Worm (Caenorhabditis elegans) whole organism, mixed stage, embryonic: ENCODE results near the gene ZK1128.3.

Experiments used
- bed-3 ChIP-seq: fragments of 200-800 bp; sonication (Bioruptor generic); optimal IDR thresholded peaks from 3 replicates; lab custom pipeline; 2018; ENCODE audit warnings: mild to moderate bottlenecking, missing genetic modification characterization, moderate library complexity, missing compliant biosample characterization
- blmp-1 ChIP-seq: fragments of 150-350 bp; optimal IDR thresholded peaks from 2 replicates; lab custom pipeline; 2014; ENCODE audit warnings: missing biosample characterization, missing genetic modification characterization
- ceh-39 ChIP-seq: fragments of 150-350 bp; optimal IDR thresholded peaks from 2 replicates; lab custom pipeline; 2014; ENCODE audit warnings: missing biosample characterization, missing genetic modification characterization
- ceh-43 ChIP-seq: fragments of 200-800 bp; sonication (Bioruptor generic); optimal IDR thresholded peaks from 2 replicates; lab custom pipeline; 2018; ENCODE audit warnings: mild to moderate bottlenecking, missing genetic modification characterization, moderate library complexity, missing compliant biosample characterization
- ceh-83 ChIP-seq: fragments of 200-800 bp; sonication (Bioruptor generic); optimal IDR thresholded peaks from 2 replicates; lab custom pipeline; 2018; ENCODE audit warnings: mild to moderate bottlenecking, missing genetic modification characterization, missing compliant biosample characterization
- ces-1 ChIP-seq: fragments of 150-350 bp; optimal IDR thresholded peaks from 2 replicates; lab custom pipeline; 2014; ENCODE audit warnings: missing biosample characterization, missing genetic modification reagents, missing genetic modification characterization
- cnd-1 ChIP-seq: fragments of 200-800 bp; sonication (Bioruptor generic); optimal IDR thresholded peaks from 2 replicates; lab custom pipeline; 2018; ENCODE audit warnings: mild to moderate bottlenecking, missing genetic modification characterization, missing compliant biosample characterization
- drap-1 ChIP-seq: fragments of 200-800 bp; sonication (Bioruptor generic); optimal IDR thresholded peaks from 3 replicates; lab custom pipeline; 2018; ENCODE audit warnings: mild to moderate bottlenecking, missing genetic modification characterization, missing compliant biosample characterization
- elt-1 ChIP-seq: sonication (generic microtip); optimal IDR thresholded peaks from 2 replicates; lab custom pipeline; 2017; ENCODE audit warnings: missing genetic modification characterization, mild to moderate bottlenecking, missing compliant biosample characterization, antibody characterized with exemption, moderate library complexity, borderline replicate concordance; ENCODE audit not compliant: insufficient read depth
- elt-3 ChIP-seq: fragments of 150-350 bp; optimal IDR thresholded peaks from 2 replicates; lab custom pipeline; 2014; ENCODE audit warnings: missing biosample characterization, missing genetic modification characterization
- ham-2 ChIP-seq: fragments of 200-800 bp; sonication (Bioruptor generic); optimal IDR thresholded peaks from 2 replicates; lab custom pipeline; 2018; ENCODE audit warnings: mild to moderate bottlenecking, missing genetic modification characterization, missing compliant biosample characterization
- hlh-1 ChIP-seq: fragments of 150-350 bp; optimal IDR thresholded peaks from 2 replicates; lab custom pipeline; 2014; ENCODE audit warnings: missing biosample characterization, missing genetic modification reagents, missing genetic modification characterization
- lin-13 ChIP-seq: fragments of 150-350 bp; optimal IDR thresholded peaks from 2 replicates; lab custom pipeline; 2014; ENCODE audit warnings: missing biosample characterization, missing genetic modification characterization
- lin-32 ChIP-seq: fragments of 200-800 bp; sonication (Bioruptor generic); optimal IDR thresholded peaks from 2 replicates; lab custom pipeline; 2018; ENCODE audit warnings: mild to moderate bottlenecking, missing genetic modification characterization, missing compliant biosample characterization
- lsy-2 ChIP-seq: fragments of 150-350 bp; optimal IDR thresholded peaks from 2 replicates; lab custom pipeline; 2014; ENCODE audit warnings: missing biosample characterization, missing genetic modification characterization
- mep-1 ChIP-seq: fragments of 150-350 bp; optimal IDR thresholded peaks from 2 replicates; lab custom pipeline; 2017; ENCODE audit warnings: missing biosample characterization, missing genetic modification reagents, missing genetic modification characterization, inconsistent platforms
- nhr-12 ChIP-seq: fragments of 150-350 bp; optimal IDR thresholded peaks from 2 replicates; lab custom pipeline; 2014; ENCODE audit warnings: missing biosample characterization, missing genetic modification characterization
- nhr-237 ChIP-seq: fragments of 150-350 bp; optimal IDR thresholded peaks from 2 replicates; lab custom pipeline; 2014; ENCODE audit warnings: missing biosample characterization, missing genetic modification characterization
- nhr-28 ChIP-seq: fragments of 150-350 bp; optimal IDR thresholded peaks from 2 replicates; lab custom pipeline; 2014; ENCODE audit warnings: missing biosample characterization, missing genetic modification characterization
- pha-4 ChIP-seq: fragments of 150-350 bp; optimal IDR thresholded peaks from 2 replicates; lab custom pipeline; 2018; ENCODE audit warnings: missing biosample characterization, missing genetic modification reagents, missing genetic modification characterization
- sem-2 ChIP-seq: fragments of 200-800 bp; sonication (Bioruptor generic); optimal IDR thresholded peaks from 2 replicates; lab custom pipeline; 2018; ENCODE audit warnings: mild to moderate bottlenecking, missing genetic modification characterization, missing compliant biosample characterization
- snpc-4 ChIP-seq: fragments of 150-350 bp; optimal IDR thresholded peaks from 2 replicates; lab custom pipeline; 2014; ENCODE audit warnings: missing biosample characterization, missing genetic modification characterization
- sptf-1 ChIP-seq: sonication (generic microtip); optimal IDR thresholded peaks from 2 replicates; lab custom pipeline; 2017; ENCODE audit warnings: mild to moderate bottlenecking, missing genetic modification characterization, moderate library complexity, missing compliant biosample characterization
- tbx-8 ChIP-seq: fragments of 200-800 bp; sonication (Bioruptor generic); optimal IDR thresholded peaks from 2 replicates; lab custom pipeline; 2018; ENCODE audit warnings: mild to moderate bottlenecking, missing genetic modification characterization, moderate library complexity, missing compliant biosample characterization
- unc-120 ChIP-seq: sonication (generic microtip); optimal IDR thresholded peaks from 2 replicates; lab custom pipeline; 2017; ENCODE audit warnings: missing genetic modification characterization, missing compliant biosample characterization; ENCODE audit not compliant: poor library complexity, severe bottlenecking
- unc-39 ChIP-seq: fragments of 150-350 bp; optimal IDR thresholded peaks from 2 replicates; lab custom pipeline; 2014; ENCODE audit warnings: missing biosample characterization, missing genetic modification characterization
- unc-62 ChIP-seq: fragments of 150-350 bp; optimal IDR thresholded peaks from 2 replicates; lab custom pipeline; 2014; ENCODE audit warnings: missing biosample characterization, missing genetic modification reagents, missing genetic modification characterization
- zip-8 ChIP-seq: fragments of 150-350 bp; optimal IDR thresholded peaks from 2 replicates; lab custom pipeline; 2014; ENCODE audit warnings: missing biosample characterization, missing genetic modification characterization

The ZK1128.3 gene

ce11 chrIII:10120076-10120831, 1.5 kb upstream of the ZK1128.3 start, which contains the start of the genes gtf-2H3 and ham-3:
Gene gtf-2H3, minus strand, starts transcription at chrIII:10120148.
Gene ham-3, plus strand, starts transcription at chrIII:10120781.
- no peak for TF ChIP-seq tbx-8 (GFP tag; lab: Kevin White, UChicago)
- no peak for TF ChIP-seq nhr-12 (tag; lab: Kevin White, UChicago)
- TF ChIP-seq bed-3 (GFP tag; lab: Kevin White, UChicago): no peak
- TF ChIP-seq ces-1: peak; percentile 47

ce11 chrIII:10114662-10115061, 4.1 kb downstream of the ZK1128.3 start, which contains the start of the genes ZK1128.1 and mett-10:
Gene ZK1128.1, minus strand, starts transcription at chrIII:10114760.
Gene mett-10, plus strand, starts transcription at chrIII:10115036.
- TF ChIP-seq ces-1: peak; percentile 73
- no peak for TF ChIP-seq lsy-2 (tag; lab: Kevin White, UChicago)

ce11 chrIII:10112958-10113357, 5.8 kb downstream of the ZK1128.3 start, which contains the start of gene vps-29:
Gene vps-29, minus strand, starts transcription at chrIII:10113058.
- TF ChIP-seq mep-1 (tag; lab: Kevin White, UChicago) (no peak), ceh-39 (tag; lab: Kevin White, UChicago) (no peak), cnd-1 (tag; lab: Kevin White, UChicago) (no peak), pha-4 (tag; lab: Kevin White, UChicago) (no peak), ceh-43 (no peak), elt-1 (tag; lab: Kevin White, UChicago) (no peak), lin-13 (tag; lab: Kevin White, UChicago) (no peak), lin-32 (GFP tag; lab: Kevin White, UChicago) (no peak), tbx-8 (GFP tag; lab: Kevin White, UChicago) (no peak), hlh-1 (tag; lab: Kevin White, UChicago) (no peak), elt-3 (tag; lab: Kevin White, UChicago) (no peak)

- no peak for TF ChIP-seq zip-8
- no peak for TF ChIP-seq ceh-83
- TF ChIP-seq lsy-2 (tag; lab: Kevin White, UChicago): no peak
- no peak for TF ChIP-seq unc-120 (tag; lab: Kevin White, UChicago)
- no peak for TF ChIP-seq blmp-1 (tag; lab: Kevin White, UChicago)
- no peak for TF ChIP-seq pha-4 (tag; lab: Kevin White, UChicago)
- no peak for TF ChIP-seq sptf-1 (tag; lab: Kevin White, UChicago)
- TF ChIP-seq sem-2 (GFP tag; lab: Kevin White, UChicago): no peak
- no peak for TF ChIP-seq cnd-1 (tag; lab: Kevin White, UChicago)
- no peak for TF ChIP-seq snpc-4 (tag; lab: Kevin White, UChicago)
- no peak for TF ChIP-seq bed-3 (GFP tag; lab: Kevin White, UChicago)
- TF ChIP-seq elt-3 (tag; lab: Kevin White, UChicago): no peak
- no peak for TF ChIP-seq mep-1 (tag; lab: Kevin White, UChicago)
- TF ChIP-seq ceh-43: no peak
- TF ChIP-seq elt-1 (tag; lab: Kevin White, UChicago): no peak
Measured at ce11 chrIII:10108995-10109394, 9.7 kb downstream of the ZK1128.3 start, which contains the start of gene T16H12.9. Gene T16H12.9, plus strand, starts transcription at chrIII:10109295.

ce11 chrIII:10106390-10106789, 12.3 kb downstream of the ZK1128.3 start, which contains the start of gene srt-55:
Gene srt-55, minus strand, starts transcription at chrIII:10106490.
- TF ChIP-seq nhr-237 (tag; lab: Kevin White, UChicago) (no peak), ham-2 (GFP tag; lab: Kevin White, UChicago) (no peak), ceh-83 (no peak), tbx-8 (GFP tag; lab: Kevin White, UChicago) (no peak), drap-1 (GFP tag; lab: Kevin White, UChicago) (no peak), nhr-12 (tag; lab: Kevin White, UChicago) (no peak), unc-39 (tag; lab: Kevin White, UChicago) (no peak), pha-4 (tag; lab: Kevin White, UChicago) (no peak), cnd-1 (tag; lab: Kevin White, UChicago) (no peak), bed-3 (GFP tag; lab: Kevin White, UChicago) (no peak), blmp-1 (tag; lab: Kevin White, UChicago) (no peak), sptf-1 (tag; lab: Kevin White, UChicago) (no peak), unc-62 (GFP tag; lab: Kevin White, UChicago) (no peak), snpc-4 (tag; lab: Kevin White, UChicago) (no peak), nhr-28 (tag; lab: Kevin White, UChicago) (no peak), lin-13 (tag; lab: Kevin White, UChicago) (no peak), mep-1 (tag; lab: Kevin White, UChicago) (no peak)
